Worm (Caenorhabditis elegans) whole organism, L4 larva: Measurements from ENCODE around the gene F22B5.4.
A peak's percentile ranks its signal among the peaks of the same experiment; 100 is the strongest.

Experiments
- D1046.2 ChIP-seq: fragments of 200-800 bp; sonication (Bioruptor generic); IDR thresholded peaks from 2 replicates; pipeline ENCODE4 v1.3.6; 2022; ENCODE audit warnings: missing genetic modification characterization, missing compliant biosample characterization
- F37D6.2 ChIP-seq: sonication (generic microtip); optimal IDR thresholded peaks from 2 replicates; lab custom pipeline; 2016; ENCODE audit warnings: mild to moderate bottlenecking, missing genetic modification characterization, missing compliant biosample characterization
- F44E2.7 ChIP-seq: fragments of 200-800 bp; sonication (Bioruptor generic); IDR thresholded peaks from 2 replicates; pipeline ENCODE4 v2.1.2; 2022; ENCODE audit warnings: missing genetic modification characterization, missing compliant biosample characterization
- F49E8.2 ChIP-seq: sonication (generic microtip); optimal IDR thresholded peaks from 2 replicates; lab custom pipeline; 2016; ENCODE audit warnings: missing compliant biosample characterization, mild to moderate bottlenecking, missing genetic modification characterization, borderline replicate concordance
- T20F7.1 ChIP-seq: fragments of 200-800 bp; sonication (Bioruptor generic); optimal IDR thresholded peaks from 2 replicates; lab custom pipeline; 2018; ENCODE audit warnings: mild to moderate bottlenecking, missing genetic modification characterization, missing compliant biosample characterization
- Y48G9A.11 ChIP-seq: fragments of 200-800 bp; sonication (Bioruptor generic); IDR thresholded peaks from 2 replicates; pipeline ENCODE4 v1.3.6; 2022; ENCODE audit warnings: missing genetic modification reagents, missing genetic modification characterization, missing compliant biosample characterization
- Y5F2A.4 ChIP-seq: fragments of 200-800 bp; sonication (Bioruptor generic); optimal IDR thresholded peaks from 2 replicates; lab custom pipeline; 2018; ENCODE audit warnings: mild to moderate bottlenecking, missing genetic modification characterization, missing compliant biosample characterization
- aha-1 ChIP-seq: fragments of 150-350 bp; peaks from one replicate; lab custom pipeline; 2014; ENCODE audit warnings: missing biosample characterization, missing genetic modification characterization
- ama-1 ChIP-seq: fragments of 150-350 bp; optimal IDR thresholded peaks from 2 replicates; lab custom pipeline; 2014; ENCODE audit warnings: inconsistent platforms, mixed read lengths
- attf-4 ChIP-seq: sonication (generic microtip); optimal IDR thresholded peaks from 3 replicates; lab custom pipeline; 2017; ENCODE audit warnings: missing biosample characterization, missing genetic modification characterization
- ceh-20 ChIP-seq: fragments of 200-800 bp; sonication (Bioruptor generic); IDR thresholded peaks from 2 replicates; pipeline ENCODE4 v1.3.6; 2022; ENCODE audit warnings: missing genetic modification reagents, missing genetic modification characterization, missing compliant biosample characterization
- ceh-44 ChIP-seq: fragments of 200-800 bp; sonication (Bioruptor generic); IDR thresholded peaks from 2 replicates; pipeline ENCODE4 v1.3.6; 2022; ENCODE audit warnings: missing genetic modification reagents, missing genetic modification characterization, missing compliant biosample characterization
- ctbp-1 ChIP-seq: fragments of 200-800 bp; sonication (Bioruptor generic); IDR thresholded peaks from 2 replicates; pipeline ENCODE4 v1.3.6; 2022; ENCODE audit warnings: missing genetic modification reagents, missing genetic modification characterization, missing compliant biosample characterization
- daf-8 ChIP-seq: fragments of 200-800 bp; sonication (Bioruptor generic); IDR thresholded peaks from 2 replicates; pipeline ENCODE4 v1.3.6; 2022; ENCODE audit warnings: missing genetic modification characterization, missing compliant biosample characterization
- dmd-9 ChIP-seq: fragments of 200-800 bp; sonication (Bioruptor generic); IDR thresholded peaks from 2 replicates; pipeline ENCODE4 v1.3.6; 2022; ENCODE audit warnings: missing genetic modification reagents, missing genetic modification characterization, missing compliant biosample characterization
- egl-27 ChIP-seq: sonication (generic microtip); optimal IDR thresholded peaks from 3 replicates; lab custom pipeline; 2017; ENCODE audit warnings: missing biosample characterization, missing genetic modification reagents, missing genetic modification characterization
- fkh-10 ChIP-seq: fragments of 150-350 bp; optimal IDR thresholded peaks from 2 replicates; lab custom pipeline; 2014; ENCODE audit warnings: missing biosample characterization, missing genetic modification reagents, missing genetic modification characterization
- hlh-11 ChIP-seq: fragments of 200-800 bp; sonication (Bioruptor generic); optimal IDR thresholded peaks from 2 replicates; lab custom pipeline; 2018; ENCODE audit warnings: mild to moderate bottlenecking, missing genetic modification characterization, missing compliant biosample characterization
- hmg-1.1 ChIP-seq: fragments of 200-800 bp; sonication (Bioruptor generic); IDR thresholded peaks from 2 replicates; pipeline ENCODE4 v1.3.6; 2022; ENCODE audit warnings: missing genetic modification reagents, missing genetic modification characterization, missing compliant biosample characterization
- lim-7 ChIP-seq: fragments of 200-800 bp; sonication (Bioruptor generic); IDR thresholded peaks from 2 replicates; pipeline ENCODE4 v1.3.6; 2022; ENCODE audit warnings: missing genetic modification characterization, missing compliant biosample characterization
- lin-1 ChIP-seq: fragments of 200-800 bp; sonication (Bioruptor generic); IDR thresholded peaks from 2 replicates; pipeline ENCODE4 v1.3.6; 2022; ENCODE audit warnings: missing genetic modification reagents, missing genetic modification characterization, missing compliant biosample characterization
- lin-13 ChIP-seq: fragments of 150-350 bp; optimal IDR thresholded peaks from 2 replicates; lab custom pipeline; 2014; ENCODE audit warnings: missing biosample characterization, missing genetic modification reagents, missing genetic modification characterization
- lin-38 ChIP-seq: fragments of 200-800 bp; sonication (Bioruptor generic); IDR thresholded peaks from 2 replicates; pipeline ENCODE4 v1.3.6; 2022; ENCODE audit warnings: missing genetic modification reagents, missing genetic modification characterization, missing compliant biosample characterization
- mdl-1 ChIP-seq, 2 experiments: fragments of 150-350 bp in 1 of 2; sonication (generic microtip) in 1 of 2; optimal IDR thresholded peaks; 2 replicates each; lab custom pipeline; 2014 to 2017; ENCODE audit warnings: missing biosample characterization in 2 of 2, missing genetic modification characterization in 2 of 2
- mes-2 ChIP-seq: sonication (generic microtip); optimal IDR thresholded peaks from 2 replicates; lab custom pipeline; 2016; ENCODE audit warnings: missing genotype, mild to moderate bottlenecking, missing genetic modification characterization, missing compliant biosample characterization; ENCODE audit not compliant: poor library complexity, severe bottlenecking
- mxl-2 ChIP-seq: fragments of 200-800 bp; sonication (Bioruptor generic); conservative IDR thresholded peaks from 2 replicates; pipeline ENCODE4 v1.3.6; 2022; ENCODE audit warnings: missing genetic modification reagents, missing genetic modification characterization, missing compliant biosample characterization
- mxl-3 ChIP-seq: fragments of 200-800 bp; sonication (Bioruptor generic); optimal IDR thresholded peaks from 2 replicates; lab custom pipeline; 2018; ENCODE audit warnings: mild to moderate bottlenecking, missing genetic modification characterization, missing compliant biosample characterization
- nhr-10 ChIP-seq: fragments of 150-350 bp; optimal IDR thresholded peaks from 2 replicates; lab custom pipeline; 2014; ENCODE audit warnings: missing biosample characterization, missing genetic modification characterization
- nhr-11 ChIP-seq: fragments of 150-350 bp; optimal IDR thresholded peaks from 2 replicates; lab custom pipeline; 2014; ENCODE audit warnings: missing biosample characterization, missing genetic modification characterization
- nhr-237 ChIP-seq: sonication (generic microtip); optimal IDR thresholded peaks from 2 replicates; lab custom pipeline; 2017; ENCODE audit warnings: missing biosample characterization, missing genetic modification characterization
- nhr-76 ChIP-seq: fragments of 150-350 bp; optimal IDR thresholded peaks from 2 replicates; lab custom pipeline; 2014; ENCODE audit warnings: missing biosample characterization, missing genetic modification characterization
- rbr-2 ChIP-seq: sonication (generic microtip); optimal IDR thresholded peaks from 2 replicates; lab custom pipeline; 2016; ENCODE audit warnings: missing genotype, missing genetic modification characterization, missing compliant biosample characterization
- spr-1 ChIP-seq: sonication (generic microtip); optimal IDR thresholded peaks from 2 replicates; lab custom pipeline; 2016; ENCODE audit warnings: mild to moderate bottlenecking, missing genetic modification characterization, missing compliant biosample characterization
- unc-62 ChIP-seq, 3 experiments: fragments of 150-350 bp in 1 of 3; sonication (generic microtip); optimal IDR thresholded peaks in 2 of 3; peaks in 1 of 3; 1 replicate in 1 of 3; 2 replicates in 2 of 3; lab custom pipeline; 2014 to 2017; ENCODE audit warnings: missing biosample characterization in 3 of 3, missing genetic modification characterization in 3 of 3, missing genetic modification reagents in 3 of 3, missing genotype in 1 of 3
- zip-2 ChIP-seq: fragments of 150-350 bp; optimal IDR thresholded peaks from 2 replicates; lab custom pipeline; 2014; ENCODE audit warnings: missing biosample characterization, missing genetic modification characterization
- ztf-7 ChIP-seq: fragments of 150-350 bp; optimal IDR thresholded peaks from 2 replicates; lab custom pipeline; 2014; ENCODE audit warnings: missing biosample characterization, missing genetic modification characterization

F22B5.4 gene

DNA sequence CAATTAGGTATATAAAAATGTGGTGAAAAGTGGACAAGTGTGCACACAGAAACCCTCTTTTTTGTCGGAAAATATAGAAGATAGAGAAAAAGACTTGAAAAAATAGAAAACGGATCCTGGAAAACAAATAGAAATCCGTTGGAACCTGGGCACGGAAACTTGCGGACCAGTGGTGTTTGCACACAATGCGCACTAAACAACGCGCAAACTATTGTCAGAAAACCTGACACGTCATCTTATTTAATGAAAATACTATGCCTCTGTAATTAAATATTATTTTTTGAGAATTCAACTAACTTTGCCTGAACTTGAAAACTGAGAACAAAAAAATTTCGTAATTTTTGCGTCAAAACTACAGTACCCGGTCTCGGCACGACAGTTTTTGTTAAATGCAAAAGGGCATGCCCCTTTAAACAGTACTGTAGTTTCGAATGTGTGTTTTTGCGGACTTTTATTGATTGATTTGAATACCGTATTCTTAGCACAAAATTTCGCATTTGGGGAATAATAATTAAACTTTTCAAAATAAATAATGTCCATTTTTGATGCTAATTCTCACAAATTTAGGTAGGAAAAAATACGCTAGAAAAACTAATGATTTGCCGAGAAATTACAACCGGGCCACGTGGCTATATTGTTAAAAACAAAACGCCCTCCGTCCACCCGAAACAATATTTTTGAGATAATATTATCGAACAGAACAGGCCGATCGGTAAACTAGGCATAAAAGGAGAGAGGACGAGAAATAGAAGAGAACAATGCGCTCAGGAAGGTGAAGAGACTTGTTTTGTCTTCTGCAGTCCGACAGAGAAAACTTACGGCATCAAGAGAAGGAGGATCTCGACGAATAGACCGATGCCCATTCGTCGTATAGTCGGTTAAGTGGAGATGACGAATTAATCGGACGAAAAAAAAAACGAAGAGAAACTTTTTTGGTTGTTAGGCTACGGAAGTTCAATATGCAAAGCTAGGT is 20.3 kb upstream of the F22B5.4 start (continued):
- peak; percentile 52 for TF ChIP-seq F49E8.2 (tag; lab: Kevin White, UChicago)
- TF ChIP-seq lin-38 (GFP tag; lab: Robert Waterston, UW), result no peak
- TF ChIP-seq T20F7.1, result no peak
- no peak for TF ChIP-seq nhr-237
- no peak for TF ChIP-seq F44E2.7
- no peak for TF ChIP-seq ceh-20 (GFP tag; lab: Robert Waterston, UW)
- TF ChIP-seq hmg-1.1 (GFP tag; lab: Robert Waterston, UW), result peak; percentile 36; the same call in 1 of the 2 replicates
- no peak for TF ChIP-seq ztf-7 (tag; lab: Kevin White, UChicago)
- TF ChIP-seq lin-13 (GFP tag; lab: Kevin White, UChicago), result no peak
- no peak for TF ChIP-seq nhr-76
- TF ChIP-seq F37D6.2 (tag; lab: Kevin White, UChicago), result no peak

DNA sequence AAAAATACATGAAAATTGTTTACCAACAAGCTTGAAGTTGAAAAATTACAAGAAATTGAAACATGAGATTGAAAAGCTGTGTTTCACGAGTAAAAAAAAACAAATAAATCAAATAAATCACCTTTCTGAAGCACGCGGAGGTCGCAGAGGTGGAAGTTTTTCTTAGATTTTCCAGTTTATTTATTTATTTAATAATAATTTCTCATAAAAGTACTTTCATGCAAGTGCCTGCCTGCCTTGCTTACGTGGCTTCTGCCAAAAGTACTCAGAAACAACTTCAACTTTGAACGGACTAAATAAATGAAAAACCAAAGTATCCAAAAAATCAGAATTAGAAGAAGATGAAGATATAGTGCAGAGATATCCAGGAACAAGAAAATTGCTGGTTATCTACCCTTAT is 17.6 kb upstream of the F22B5.4 start, which contains the start of gene acp-2:
acp-2 (minus strand) TSS at position 101 of the 400 bp plus-strand sequence.
- TF ChIP-seq lin-38 (GFP tag; lab: Robert Waterston, UW) (no peak), Y5F2A.4 (GFP tag; lab: Kevin White, UChicago) (no peak), mxl-3 (GFP tag; lab: Kevin White, UChicago) (no peak), T20F7.1 (no peak)
- TF ChIP-seq, all 104 proteins: peak for 0

DNA sequence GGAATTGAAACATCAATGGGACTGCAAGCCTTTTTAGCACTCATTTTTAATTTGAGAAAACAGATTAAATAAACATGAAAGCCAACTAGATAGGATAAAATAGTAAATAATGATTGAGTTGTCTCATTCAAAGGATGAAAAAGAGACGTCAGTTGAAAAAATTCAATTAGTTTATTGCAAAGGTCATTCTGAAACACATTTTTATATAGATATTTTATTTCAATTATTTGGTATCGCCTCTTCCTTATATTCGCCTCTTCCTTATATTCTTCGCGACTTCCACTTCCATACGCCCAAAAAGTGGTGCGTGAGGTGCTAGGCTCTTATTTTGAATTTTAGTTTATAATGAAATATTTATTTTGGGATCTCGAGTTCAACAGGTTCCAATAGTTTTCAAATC is 14.5 kb upstream of the F22B5.4 start, which contains the start of gene acp-4:
acp-4 (minus strand) TSS at position 101 of the 400 bp plus-strand sequence.
- TF ChIP-seq hlh-11, result no peak
- no peak for TF ChIP-seq ama-1 (lab: Kevin White, UChicago)
- TF ChIP-seq mxl-2 (GFP tag; lab: Robert Waterston, UW), result no peak
- TF ChIP-seq daf-8 (GFP tag; lab: Robert Waterston, UW), result no peak
- no peak for TF ChIP-seq nhr-76
- TF ChIP-seq spr-1 (tag; lab: Kevin White, UChicago), result no peak
- no peak for TF ChIP-seq D1046.2 (GFP tag; lab: Robert Waterston, UW)
- no peak for TF ChIP-seq rbr-2 (tag; lab: Kevin White, UChicago)
- no peak for TF ChIP-seq fkh-10 (GFP tag; lab: Kevin White, UChicago)
- TF ChIP-seq nhr-11 (tag; lab: Kevin White, UChicago), result no peak
- TF ChIP-seq mdl-1 (tag; optimal IDR thresholded peaks at IDR 0.05; lab: Kevin White, UChicago), result no peak
- no peak for TF ChIP-seq nhr-10 (tag; lab: Kevin White, UChicago)
- no peak for TF ChIP-seq attf-4 (tag; lab: Kevin White, UChicago)
- no peak for TF ChIP-seq lim-7
- TF ChIP-seq egl-27 (tag; lab: Kevin White, UChicago), result no peak
- no peak for TF ChIP-seq lin-1 (GFP tag; lab: Robert Waterston, UW)

DNA sequence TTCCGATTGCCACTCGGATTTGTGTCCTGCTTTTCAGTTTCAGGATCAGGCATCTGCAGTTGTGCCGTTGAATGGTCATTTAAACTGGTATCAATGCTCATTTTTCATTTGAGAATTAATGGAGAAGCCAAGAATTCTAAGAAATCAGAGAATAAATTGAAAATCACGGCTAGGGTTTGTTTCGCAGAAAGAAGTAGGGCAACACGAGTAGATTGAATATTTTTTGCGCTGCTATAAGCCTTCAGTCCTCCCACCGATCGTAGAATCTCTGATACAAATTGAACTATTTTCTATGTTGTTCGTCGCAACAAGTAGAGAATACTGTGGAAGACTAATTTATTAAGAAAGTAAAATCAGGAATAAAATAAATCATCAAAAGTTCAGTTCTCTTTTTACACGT is 12.5 kb upstream of the F22B5.4 start, which contains the start of gene acp-3:
acp-3 (minus strand) TSS at position 101 of the 400 bp plus-strand sequence.
- no peak for TF ChIP-seq nhr-10 (tag; lab: Kevin White, UChicago)
- no peak for TF ChIP-seq ceh-44 (GFP tag; lab: Robert Waterston, UW)
- no peak for TF ChIP-seq dmd-9 (GFP tag; lab: Robert Waterston, UW)
- no peak for TF ChIP-seq zip-2 (tag; lab: Kevin White, UChicago)
- peak in 1 of 2 experiments; percentile 68 for TF ChIP-seq unc-62 (GFP tag; optimal IDR thresholded peaks at IDR 0.05 in 1 of 2; lab: Kevin White, UChicago)
- no peak for TF ChIP-seq unc-62 (tag; optimal IDR thresholded peaks at IDR 0.05; lab: Kevin White, UChicago)
- TF ChIP-seq Y48G9A.11 (GFP tag; lab: Robert Waterston, UW), result no peak
- no peak for TF ChIP-seq ctbp-1 (GFP tag; lab: Robert Waterston, UW)
- no peak for TF ChIP-seq mes-2 (tag; lab: Kevin White, UChicago)
- peak; percentile 84 for TF ChIP-seq aha-1 (tag; lab: Kevin White, UChicago)
